Worm (Caenorhabditis elegans) whole organism, L3 larva: Measurements from ENCODE around the gene F22H10.1.

Source experiments
- R02D3.7 ChIP-seq: fragments of 150-350 bp; optimal IDR thresholded peaks from 2 replicates; lab custom pipeline; 2014; ENCODE audit warnings: missing biosample characterization, missing genetic modification characterization
- ZK546.5 ChIP-seq: sonication (generic microtip); optimal IDR thresholded peaks from 2 replicates; lab custom pipeline; 2017; ENCODE audit warnings: missing biosample characterization, missing genetic modification characterization
- aly-2 ChIP-seq: fragments of 150-350 bp; optimal IDR thresholded peaks from 2 replicates; lab custom pipeline; 2014; ENCODE audit warnings: missing biosample characterization, missing genetic modification characterization
- ama-1 ChIP-seq: fragments of 150-350 bp; optimal IDR thresholded peaks from 2 replicates; lab custom pipeline; 2018
- ceh-16 ChIP-seq: sonication (generic microtip); optimal IDR thresholded peaks from 2 replicates; lab custom pipeline; 2017; ENCODE audit warnings: missing biosample characterization, missing genetic modification characterization
- ceh-28 ChIP-seq: fragments of 150-350 bp; optimal IDR thresholded peaks from 2 replicates; lab custom pipeline; 2014; ENCODE audit warnings: missing biosample characterization, missing genetic modification reagents, missing genetic modification characterization
- ceh-82 ChIP-seq: fragments of 150-350 bp; optimal IDR thresholded peaks from 2 replicates; lab custom pipeline; 2014; ENCODE audit warnings: missing biosample characterization, missing genetic modification characterization
- ceh-9 ChIP-seq: sonication (generic microtip); optimal IDR thresholded peaks from 2 replicates; lab custom pipeline; 2018; ENCODE audit warnings: missing biosample characterization, missing genetic modification characterization
- daf-12 ChIP-seq: fragments of 150-350 bp; optimal IDR thresholded peaks from 2 replicates; lab custom pipeline; 2014; ENCODE audit warnings: missing biosample characterization, missing genetic modification reagents, missing genetic modification characterization
- egl-27 ChIP-seq: sonication (generic microtip); optimal IDR thresholded peaks from 4 replicates; lab custom pipeline; 2017; ENCODE audit warnings: missing biosample characterization, missing genetic modification reagents, missing genetic modification characterization
- egl-5 ChIP-seq: fragments of 150-350 bp; optimal IDR thresholded peaks from 2 replicates; lab custom pipeline; 2017; ENCODE audit warnings: missing biosample characterization, missing genetic modification reagents, missing genetic modification characterization, inconsistent platforms
- elt-1 ChIP-seq: fragments of 150-350 bp; optimal IDR thresholded peaks from 2 replicates; lab custom pipeline; 2014; ENCODE audit warnings: missing biosample characterization, missing genetic modification characterization
- elt-2 ChIP-seq: sonication (generic microtip); optimal IDR thresholded peaks from 2 replicates; lab custom pipeline; 2016; ENCODE audit warnings: missing genetic modification reagents, mild to moderate bottlenecking, missing genetic modification characterization, missing compliant biosample characterization
- elt-3 ChIP-seq, 3 experiments: fragments of 150-350 bp in 1 of 3; sonication (generic microtip) in 2 of 3; optimal IDR thresholded peaks; 2 replicates in 2 of 3; 4 replicates in 1 of 3; lab custom pipeline; 2014 to 2017; ENCODE audit warnings: missing biosample characterization in 3 of 3, missing genetic modification characterization in 3 of 3
- eor-1 ChIP-seq, 2 experiments: fragments of 150-350 bp; optimal IDR thresholded peaks; 2 replicates each; lab custom pipeline; 2014 to 2018; ENCODE audit warnings: missing biosample characterization in 2 of 2, missing genetic modification characterization in 2 of 2
- fkh-10 ChIP-seq: sonication (generic microtip); optimal IDR thresholded peaks from 2 replicates; lab custom pipeline; 2017; ENCODE audit warnings: missing biosample characterization, missing genetic modification reagents, missing genetic modification characterization
- fkh-2 ChIP-seq: fragments of 150-350 bp; optimal IDR thresholded peaks from 2 replicates; lab custom pipeline; 2014; ENCODE audit warnings: missing biosample characterization, missing genetic modification reagents, missing genetic modification characterization
- fos-1 ChIP-seq: fragments of 150-350 bp; optimal IDR thresholded peaks from 2 replicates; lab custom pipeline; 2014; ENCODE audit warnings: missing biosample characterization, missing genetic modification characterization
- hmg-11 ChIP-seq: sonication (generic microtip); optimal IDR thresholded peaks from 2 replicates; lab custom pipeline; 2016; ENCODE audit warnings: missing genetic modification characterization, missing compliant biosample characterization
- jun-1 ChIP-seq: fragments of 150-350 bp; optimal IDR thresholded peaks from 2 replicates; lab custom pipeline; 2014; ENCODE audit warnings: missing biosample characterization, missing genetic modification reagents, missing genetic modification characterization
- lin-15B ChIP-seq: fragments of 150-350 bp; optimal IDR thresholded peaks from 2 replicates; lab custom pipeline; 2014; ENCODE audit warnings: missing biosample characterization, missing genetic modification characterization
- lin-39 ChIP-seq: fragments of 150-350 bp; optimal IDR thresholded peaks from 2 replicates; lab custom pipeline; 2018; ENCODE audit warnings: missing biosample characterization, missing genetic modification reagents, missing genetic modification characterization
- lsy-12 ChIP-seq: sonication (generic microtip); optimal IDR thresholded peaks from 2 replicates; lab custom pipeline; 2016; ENCODE audit warnings: mild to moderate bottlenecking, missing genetic modification characterization, missing compliant biosample characterization
- mdl-1 ChIP-seq: fragments of 150-350 bp; optimal IDR thresholded peaks from 2 replicates; lab custom pipeline; 2014; ENCODE audit warnings: missing biosample characterization, missing genetic modification characterization
- mml-1 ChIP-seq: fragments of 150-350 bp; sonication (generic microtip); optimal IDR thresholded peaks from 3 replicates; lab custom pipeline; 2014; ENCODE audit warnings: missing biosample characterization, missing genetic modification characterization
- nfya-1 ChIP-seq: sonication (generic microtip); optimal IDR thresholded peaks from 2 replicates; lab custom pipeline; 2017; ENCODE audit warnings: missing genetic modification characterization, mild to moderate bottlenecking, missing compliant biosample characterization, antibody characterized with exemption, moderate library complexity; ENCODE audit not compliant: insufficient read depth
- nhr-11 ChIP-seq: fragments of 150-350 bp; optimal IDR thresholded peaks from 2 replicates; lab custom pipeline; 2014; ENCODE audit warnings: missing biosample characterization, missing genetic modification characterization
- nhr-12 ChIP-seq: fragments of 150-350 bp; optimal IDR thresholded peaks from 2 replicates; lab custom pipeline; 2014; ENCODE audit warnings: missing biosample characterization, missing genetic modification characterization
- nhr-23 ChIP-seq: fragments of 150-350 bp; optimal IDR thresholded peaks from 2 replicates; lab custom pipeline; 2014; ENCODE audit warnings: missing biosample characterization, missing genetic modification reagents, missing genetic modification characterization
- nhr-237 ChIP-seq: fragments of 150-350 bp; optimal IDR thresholded peaks from 2 replicates; lab custom pipeline; 2014; ENCODE audit warnings: missing biosample characterization, missing genetic modification characterization
- nhr-25 ChIP-seq: sonication (generic microtip); optimal IDR thresholded peaks from 2 replicates; lab custom pipeline; 2017; ENCODE audit warnings: missing biosample characterization, missing genetic modification characterization
- nhr-28 ChIP-seq: fragments of 150-350 bp; optimal IDR thresholded peaks from 2 replicates; lab custom pipeline; 2014; ENCODE audit warnings: missing biosample characterization, missing genetic modification characterization
- nhr-43 ChIP-seq: sonication (generic microtip); optimal IDR thresholded peaks from 2 replicates; lab custom pipeline; 2016; ENCODE audit warnings: mild to moderate bottlenecking, missing genetic modification characterization, missing compliant biosample characterization; ENCODE audit not compliant: poor library complexity, severe bottlenecking
- nhr-67 ChIP-seq: fragments of 150-350 bp; optimal IDR thresholded peaks from 2 replicates; lab custom pipeline; 2014; ENCODE audit warnings: missing biosample characterization, missing genetic modification characterization
- nhr-76 ChIP-seq: fragments of 150-350 bp; sonication (generic microtip); optimal IDR thresholded peaks from 5 replicates; lab custom pipeline; 2014; ENCODE audit warnings: missing biosample characterization, missing genetic modification characterization
- nhr-77 ChIP-seq: fragments of 150-350 bp; optimal IDR thresholded peaks from 2 replicates; lab custom pipeline; 2014; ENCODE audit warnings: missing biosample characterization, missing genetic modification characterization
- pha-4 ChIP-seq: fragments of 150-350 bp; optimal IDR thresholded peaks from 2 replicates; lab custom pipeline; 2014; ENCODE audit warnings: missing biosample characterization, missing genetic modification reagents, missing genetic modification characterization
- pqm-1 ChIP-seq: fragments of 150-350 bp; optimal IDR thresholded peaks from 2 replicates; lab custom pipeline; 2017; ENCODE audit warnings: missing biosample characterization, missing genetic modification characterization, inconsistent platforms
- sea-2 ChIP-seq: fragments of 150-350 bp; sonication (generic microtip); optimal IDR thresholded peaks from 4 replicates; lab custom pipeline; 2014; ENCODE audit warnings: missing biosample characterization, missing genetic modification reagents, missing genetic modification characterization
- skn-1 ChIP-seq: fragments of 150-350 bp; optimal IDR thresholded peaks from 2 replicates; lab custom pipeline; 2014; ENCODE audit warnings: missing biosample characterization, missing genetic modification characterization
- snpc-4 ChIP-seq: fragments of 150-350 bp; optimal IDR thresholded peaks from 2 replicates; lab custom pipeline; 2014; ENCODE audit warnings: missing biosample characterization, missing genetic modification characterization
- tbx-2 ChIP-seq: sonication (generic microtip); optimal IDR thresholded peaks from 2 replicates; lab custom pipeline; 2016; ENCODE audit warnings: mild to moderate bottlenecking, missing genetic modification characterization, missing compliant biosample characterization
- unc-39 ChIP-seq: sonication (generic microtip); optimal IDR thresholded peaks from 4 replicates; lab custom pipeline; 2017; ENCODE audit warnings: missing biosample characterization, missing genetic modification characterization
- unc-62 ChIP-seq: fragments of 150-350 bp; sonication (generic microtip); optimal IDR thresholded peaks from 4 replicates; lab custom pipeline; 2014; ENCODE audit warnings: missing biosample characterization, missing genetic modification reagents, missing genetic modification characterization
- zag-1 ChIP-seq: fragments of 150-350 bp; optimal IDR thresholded peaks from 2 replicates; lab custom pipeline; 2014; ENCODE audit warnings: missing biosample characterization, missing genetic modification characterization
- ztf-11 ChIP-seq: fragments of 150-350 bp; optimal IDR thresholded peaks from 2 replicates; lab custom pipeline; 2014; ENCODE audit warnings: missing biosample characterization, missing genetic modification characterization
- ztf-4 ChIP-seq: fragments of 150-350 bp; optimal IDR thresholded peaks from 2 replicates; lab custom pipeline; 2014; ENCODE audit warnings: missing biosample characterization, missing genetic modification characterization

Gene F22H10.1

DNA sequence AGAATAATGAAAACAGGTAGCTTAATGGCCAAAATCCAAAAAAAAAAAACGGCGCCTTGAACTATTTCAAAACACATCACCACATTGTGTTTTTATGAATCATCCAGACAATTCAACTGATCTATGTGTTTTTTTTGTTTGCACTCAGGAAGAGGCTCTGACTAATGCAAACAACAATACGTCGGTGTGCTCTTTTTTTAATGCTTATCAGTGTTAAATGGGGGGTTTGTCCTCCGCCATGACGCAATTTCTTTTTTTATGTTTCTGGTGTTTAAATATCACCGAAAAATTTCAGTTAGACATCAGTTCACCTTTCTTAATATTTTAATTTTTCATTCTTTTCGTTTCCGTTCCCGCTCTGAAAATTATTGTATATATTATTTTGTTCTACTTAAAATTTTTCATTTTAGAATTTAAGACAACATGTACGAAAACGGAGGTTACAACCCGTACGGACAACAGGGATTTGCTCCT, 23.1 kb upstream of the F22H10.1 start, which contains the start of gene F22H10.2:
TSS of gene F22H10.2 (plus strand) at position 424 of the 474 bp plus-strand sequence.
- TF ChIP-seq pha-4 (tag; lab: Kevin White, UChicago) (peak; percentile 65), ceh-28 (tag; lab: Kevin White, UChicago) (no peak), elt-2 (tag; lab: Kevin White, UChicago) (peak; percentile 80), jun-1 (tag; lab: Kevin White, UChicago) (peak; percentile 27), pqm-1 (tag; lab: Kevin White, UChicago) (peak; percentile 86)
- TF ChIP-seq, all 47 proteins: peak for 4

DNA sequence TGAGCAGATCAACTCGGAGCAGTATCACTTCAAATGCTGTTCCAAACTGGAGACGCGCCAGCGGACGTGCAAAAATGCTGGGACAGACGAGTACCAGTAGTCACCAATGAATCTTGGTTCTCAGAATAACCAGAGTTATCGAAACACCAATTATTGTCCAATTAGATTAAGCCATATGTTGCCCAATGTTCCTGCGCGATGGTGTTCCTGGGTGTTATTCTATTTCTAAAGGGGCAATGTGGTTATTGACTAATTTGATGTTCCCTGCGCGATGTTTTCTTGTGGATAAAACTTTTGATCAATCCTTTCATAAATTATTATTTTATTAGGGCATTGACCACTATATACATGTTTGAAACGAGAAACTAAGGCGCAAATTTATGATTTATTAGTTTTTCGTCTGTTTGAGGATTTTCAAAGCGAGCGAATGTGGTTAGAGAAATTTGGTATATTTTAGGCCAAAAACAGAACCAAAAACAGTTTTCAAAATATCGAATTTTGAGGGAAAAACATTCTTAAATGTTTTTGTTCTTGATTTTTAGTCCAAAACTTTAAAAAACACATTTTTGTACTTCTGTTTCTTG, 20.2 kb upstream of the F22H10.1 start:
- TF ChIP-seq elt-3 (tag; optimal IDR thresholded peaks at IDR 0.05; lab: Kevin White, UChicago) (peak; percentile 66 to 98 (median 96)), pha-4 (tag; lab: Kevin White, UChicago) (peak; percentile 99), jun-1 (tag; lab: Kevin White, UChicago) (peak; percentile 99), fos-1 (tag; lab: Kevin White, UChicago) (peak; percentile 96), egl-27 (tag; lab: Kevin White, UChicago) (peak; percentile 96), snpc-4 (tag; lab: Kevin White, UChicago) (peak; percentile 96), sea-2 (GFP tag; lab: Kevin White, UChicago) (peak; percentile 73), nhr-28 (peak; percentile 92), lsy-12 (tag; lab: Kevin White, UChicago) (peak; percentile 96), elt-1 (tag; lab: Kevin White, UChicago) (peak; percentile 78), pqm-1 (tag; lab: Kevin White, UChicago) (peak; percentile 96), nhr-25 (peak; percentile 98), ceh-9 (tag; lab: Kevin White, UChicago) (peak; percentile 84), mdl-1 (tag; lab: Kevin White, UChicago) (peak; percentile 76), tbx-2 (peak; percentile 98), ztf-11 (tag; lab: Kevin White, UChicago) (peak; percentile 63), ceh-82 (tag; lab: Kevin White, UChicago) (peak; percentile 97), ztf-4 (peak; percentile 93), ZK546.5 (peak; percentile 68), elt-2 (tag; lab: Kevin White, UChicago) (peak; percentile 87), unc-39 (tag; lab: Kevin White, UChicago) (peak; percentile 68), mml-1 (tag; lab: Kevin White, UChicago) (no peak), nhr-76 (tag; lab: Kevin White, UChicago) (peak; percentile 87), egl-5 (tag; lab: Kevin White, UChicago) (peak; percentile 98), nhr-23 (peak; percentile 99), fkh-10 (GFP tag; lab: Kevin White, UChicago) (peak; percentile 98), ama-1 (lab: Kevin White, UChicago) (no peak), nhr-43 (tag; lab: Kevin White, UChicago) (peak; percentile 99), R02D3.7 (tag; lab: Kevin White, UChicago) (peak; percentile 94), daf-12 (peak; percentile 82), nhr-12 (peak; percentile 42), nfya-1 (tag; lab: Kevin White, UChicago) (peak; percentile 96), nhr-67 (tag; lab: Kevin White, UChicago) (peak; percentile 72), lin-39 (tag; lab: Kevin White, UChicago) (peak; percentile 100), unc-62 (GFP tag; lab: Kevin White, UChicago) (peak; percentile 92), aly-2 (peak; percentile 93), zag-1 (tag; lab: Kevin White, UChicago) (peak; percentile 89), eor-1 (tag; optimal IDR thresholded peaks at IDR 0.05; lab: Kevin White, UChicago) (peak in 1 of 2 experiments; percentile 85), nhr-77 (peak; percentile 99), fkh-2 (tag; lab: Kevin White, UChicago) (peak; percentile 79), ceh-16 (tag; lab: Kevin White, UChicago) (peak; percentile 79), ceh-28 (tag; lab: Kevin White, UChicago) (peak; percentile 100), nhr-237 (tag; lab: Kevin White, UChicago) (no peak), hmg-11 (tag; lab: Kevin White, UChicago) (peak; percentile 99), nhr-11 (tag; lab: Kevin White, UChicago) (peak; percentile 97), lin-15B (peak; percentile 62), skn-1 (tag; lab: Kevin White, UChicago) (peak; percentile 99)
